Worm (Caenorhabditis elegans) whole organism, L1 larva: Measurements from ENCODE around the gene col-162.

Source experiments
- C34B4.2 ChIP-seq: sonication (generic microtip); optimal IDR thresholded peaks from 2 replicates; lab custom pipeline; 2017; ENCODE audit warnings: mild to moderate bottlenecking, missing genetic modification characterization, missing compliant biosample characterization
- lir-3 ChIP-seq: sonication (generic microtip); optimal IDR thresholded peaks from 2 replicates; lab custom pipeline; 2016; ENCODE audit warnings: mild to moderate bottlenecking, missing genetic modification characterization, moderate library complexity, missing compliant biosample characterization; ENCODE audit not compliant: poor library complexity
- nhr-77 ChIP-seq: fragments of 150-350 bp; optimal IDR thresholded peaks from 2 replicates; lab custom pipeline; 2014; ENCODE audit warnings: missing biosample characterization, missing genetic modification characterization
- snpc-4 ChIP-seq: fragments of 150-350 bp; optimal IDR thresholded peaks from 2 replicates; lab custom pipeline; 2014; ENCODE audit warnings: missing biosample characterization, missing genetic modification characterization
- unc-62 ChIP-seq: fragments of 150-350 bp; optimal IDR thresholded peaks from 2 replicates; lab custom pipeline; 2014; ENCODE audit warnings: missing biosample characterization, missing genetic modification reagents, missing genetic modification characterization

- TF ChIP-seq lir-3 (tag; lab: Kevin White, UChicago) (no peak), snpc-4 (tag; lab: Kevin White, UChicago) (no peak), C34B4.2 (tag; lab: Kevin White, UChicago) (no peak), unc-62 (no peak), nhr-77 (tag; lab: Kevin White, UChicago) (no peak)
Observed at ce11 chrV:13455448-13455847, 13.7 kb downstream of the col-162 start, which contains the start of gene lurp-3.
